Fruit fly (Drosophila melanogaster): Measurements from ENCODE around the gene Zmynd10.
A peak's percentile ranks its signal among the peaks of the same experiment; 100 is the strongest.

Zmynd10 gene

dm6 chr3L:13015195-13015822 is 10.9 kb downstream of the Zmynd10 start, which contains the start of gene MICAL-like (continued):
- no peak for TF ChIP-seq Max (GFP tag; optimal IDR thresholded peaks at IDR 0.05)
- TF ChIP-seq tll (GFP tag; optimal IDR thresholded peaks at IDR 0.05): peak in 1 of 2 experiments; percentile 1
- 0 out of 3 replicates have a peak, but pooled peaks have one; percentile 26 for TF ChIP-seq jigr1 (GFP tag; IDR thresholded peaks at IDR 0.05)
- TF ChIP-seq CG16779 (GFP tag; IDR thresholded peaks at IDR 0.05): no peak
- no peak for TF ChIP-seq phol (tag; optimal IDR thresholded peaks at IDR 0.05)
- no peak for TF ChIP-seq CG1233 (GFP tag; optimal IDR thresholded peaks at IDR 0.05)
- no peak for TF ChIP-seq CG12219 (GFP tag; optimal IDR thresholded peaks at IDR 0.05)
- TF ChIP-seq CG34224 (GFP tag; IDR thresholded peaks at IDR 0.05; ENCODE audit: partially characterized antibody): peak; percentile 79
- peak; percentile 37 for TF ChIP-seq Ptx1 (GFP tag; IDR thresholded peaks at IDR 0.05)
- TF ChIP-seq dysf (GFP tag; IDR thresholded peaks at IDR 0.05): no peak
- TF ChIP-seq CG30020 (tag; optimal IDR thresholded peaks at IDR 0.05): no peak
- peak; percentile 39 for TF ChIP-seq pzg (GFP tag; optimal IDR thresholded peaks at IDR 0.05)
- no peak for TF ChIP-seq CG12071 (GFP tag; optimal IDR thresholded peaks at IDR 0.05)
- TF ChIP-seq bigmax (GFP tag; optimal IDR thresholded peaks at IDR 0.05): no peak
- TF ChIP-seq prd (optimal IDR thresholded peaks at IDR 0.05): no peak
- peak; percentile 51; the same call in 1 of the 3 replicates for TF ChIP-seq prd (GFP tag; IDR thresholded peaks at IDR 0.05)
- TF ChIP-seq CG3838 (GFP tag; optimal IDR thresholded peaks at IDR 0.05): no peak
- peak; percentile 55 for TF ChIP-seq Rfx (GFP tag; IDR thresholded peaks at IDR 0.05)
- TF ChIP-seq MESR4 (GFP tag; optimal IDR thresholded peaks at IDR 0.05): no peak
- TF ChIP-seq CG3065 (GFP tag; optimal IDR thresholded peaks at IDR 0.05): no peak
- no peak for TF ChIP-seq Awh (GFP tag; IDR thresholded peaks at IDR 0.05)
- peak; percentile 11 for TF ChIP-seq trem (tag; optimal IDR thresholded peaks at IDR 0.05)
- no peak for TF ChIP-seq Dek (tag; optimal IDR thresholded peaks at IDR 0.05)
- no peak for TF ChIP-seq salm (tag; optimal IDR thresholded peaks at IDR 0.05)
- TF ChIP-seq cad (GFP tag; optimal IDR thresholded peaks at IDR 0.05): no peak
- TF ChIP-seq hb (GFP tag; IDR thresholded peaks at IDR 0.05; ENCODE audit: partially characterized antibody): peak; percentile 80
- 0 out of 2 replicates have a peak, but pooled peaks have one; percentile 10 for TF ChIP-seq CG1024 (GFP tag; IDR thresholded peaks at IDR 0.05)
- TF ChIP-seq CG13775 (GFP tag; optimal IDR thresholded peaks at IDR 0.05): no peak
- no peak for TF ChIP-seq CG2199 (GFP tag; IDR thresholded peaks at IDR 0.05)
- TF ChIP-seq Myb (GFP tag; optimal IDR thresholded peaks at IDR 0.05): peak; percentile 14
- peak; percentile 63 for TF ChIP-seq nerfin-2 (GFP tag; IDR thresholded peaks at IDR 0.05; ENCODE audit: partially characterized antibody)
- no peak for TF ChIP-seq gsb (GFP tag; IDR thresholded peaks at IDR 0.05)
- TF ChIP-seq maf-S (GFP tag; optimal IDR thresholded peaks at IDR 0.05): no peak
- TF ChIP-seq grn (GFP tag; optimal IDR thresholded peaks at IDR 0.05): peak; percentile 18
- peak; percentile 66 for TF ChIP-seq Dref (GFP tag; IDR thresholded peaks at IDR 0.05)
- no peak for TF ChIP-seq sd (tag; optimal IDR thresholded peaks at IDR 0.05)
- no peak for TF ChIP-seq CG18764 (GFP tag; optimal IDR thresholded peaks at IDR 0.05)
- TF ChIP-seq tap (tag; optimal IDR thresholded peaks at IDR 0.05): no peak
- TF ChIP-seq oc (tag; optimal IDR thresholded peaks at IDR 0.05): no peak
- peak; percentile 85 for TF ChIP-seq row (GFP tag; IDR thresholded peaks at IDR 0.05)
- peak; percentile 50 for TF ChIP-seq zfh2 (GFP tag; optimal IDR thresholded peaks at IDR 0.05)
- no peak for TF ChIP-seq psq (GFP tag; optimal IDR thresholded peaks at IDR 0.05)
- TF ChIP-seq HLH3B (GFP tag; IDR thresholded peaks at IDR 0.05): no peak
- no peak; the same call in 1 of the 2 replicates for TF ChIP-seq CG3847 (GFP tag; IDR thresholded peaks at IDR 0.05)
- TF ChIP-seq slbo (GFP tag; IDR thresholded peaks at IDR 0.05): peak; percentile 62
- no peak for TF ChIP-seq GATAe (GFP tag; conservative IDR thresholded peaks at IDR 0.05)
- no peak for TF ChIP-seq az2 (GFP tag; optimal IDR thresholded peaks at IDR 0.05)
- no peak for TF ChIP-seq wdn (GFP tag; IDR thresholded peaks at IDR 0.05)
- TF ChIP-seq fru (optimal IDR thresholded peaks at IDR 0.05): no peak
- no peak for TF ChIP-seq dan (GFP tag; IDR thresholded peaks at IDR 0.05)
- peak; percentile 90 for TF ChIP-seq inv (GFP tag; IDR thresholded peaks at IDR 0.05; ENCODE audit: partially characterized antibody)
